Fruit fly (Drosophila melanogaster): Measurements from ENCODE around the gene sima.
A peak's percentile ranks its signal among the peaks of the same experiment; 100 is the strongest.

sima gene

dm6 chr3R:30055915-30056544 is 2.1 kb upstream of the sima start, which contains the start of the genes Rpp14b and spn-A:
Rpp14b (plus strand) TSS chr3R:30055957.
spn-A (minus strand) TSS chr3R:30056037.
- TF ChIP-seq Sp1 (GFP tag; optimal IDR thresholded peaks at IDR 0.05) (peak; percentile 13), Hr78 (GFP tag; optimal IDR thresholded peaks at IDR 0.05) (no peak), OdsH (GFP tag; optimal IDR thresholded peaks at IDR 0.05) (peak; percentile 4), dsf (GFP tag; optimal IDR thresholded peaks at IDR 0.05; ENCODE audit: borderline replicate concordance) (no peak), br (GFP tag; optimal IDR thresholded peaks at IDR 0.05) (peak; percentile 30), woc (GFP tag; optimal IDR thresholded peaks at IDR 0.05) (peak; percentile 47), GATAd (GFP tag; optimal IDR thresholded peaks at IDR 0.05) (no peak), rgr (GFP tag; optimal IDR thresholded peaks at IDR 0.05) (peak; percentile 53), HLH106 (tag; optimal IDR thresholded peaks at IDR 0.05) (peak; percentile 39), foxo (GFP tag; optimal IDR thresholded peaks at IDR 0.05) (peak in 1 of 2 experiments; percentile 43), dmrt93B (GFP tag; optimal IDR thresholded peaks at IDR 0.05) (no peak), ey (GFP tag; optimal IDR thresholded peaks at IDR 0.05) (peak; percentile 19), Hr83 (GFP tag; optimal IDR thresholded peaks at IDR 0.05; ENCODE audit: poor library complexity, severe bottlenecking) (peak; percentile 21), usp (GFP tag; optimal IDR thresholded peaks at IDR 0.05) (no peak), h (GFP tag; optimal IDR thresholded peaks at IDR 0.05) (peak; percentile 18), CrebA (GFP tag; optimal IDR thresholded peaks at IDR 0.05; ENCODE audit: borderline replicate concordance) (no peak), Dfd (GFP tag; optimal IDR thresholded peaks at IDR 0.05) (no peak), Vsx2 (GFP tag; optimal IDR thresholded peaks at IDR 0.05; ENCODE audit: partially characterized antibody) (no peak), lola (GFP tag; optimal IDR thresholded peaks at IDR 0.05) (no peak)

- TF ChIP-seq Abd-B (GFP tag; optimal IDR thresholded peaks at IDR 0.05) (no peak), ey (GFP tag; optimal IDR thresholded peaks at IDR 0.05) (peak; percentile 91), lola (GFP tag; optimal IDR thresholded peaks at IDR 0.05) (no peak), Mio (GFP tag; optimal IDR thresholded peaks at IDR 0.05) (peak; percentile 17), jim (GFP tag; optimal IDR thresholded peaks at IDR 0.05) (no peak), brk (GFP tag; optimal IDR thresholded peaks at IDR 0.05) (no peak), foxo (GFP tag; optimal IDR thresholded peaks at IDR 0.05) (peak in 1 of 2 experiments; percentile 88), Vsx2 (GFP tag; optimal IDR thresholded peaks at IDR 0.05; ENCODE audit: partially characterized antibody) (no peak), Dfd (GFP tag; optimal IDR thresholded peaks at IDR 0.05) (no peak), dl (GFP tag; optimal IDR thresholded peaks at IDR 0.05; ENCODE audit: insufficient read depth in 1 of 2, partially characterized antibody in 2 of 2) (no peak), GATAd (GFP tag; optimal IDR thresholded peaks at IDR 0.05) (peak; percentile 65), sage (GFP tag; optimal IDR thresholded peaks at IDR 0.05) (peak; percentile 62), Rel (GFP tag; optimal IDR thresholded peaks at IDR 0.05) (no peak), Rel (tag; optimal IDR thresholded peaks at IDR 0.05) (peak; percentile 86), fru (GFP tag; optimal IDR thresholded peaks at IDR 0.05) (peak; percentile 85), h (GFP tag; optimal IDR thresholded peaks at IDR 0.05) (peak; percentile 91), CG9705 (GFP tag; optimal IDR thresholded peaks at IDR 0.05) (peak; percentile 77), HLH106 (tag; optimal IDR thresholded peaks at IDR 0.05) (peak; percentile 89), woc (GFP tag; optimal IDR thresholded peaks at IDR 0.05) (peak; percentile 81), rgr (GFP tag; optimal IDR thresholded peaks at IDR 0.05) (peak; percentile 93), pan (optimal IDR thresholded peaks at IDR 0.05) (no peak), CrebA (GFP tag; optimal IDR thresholded peaks at IDR 0.05; ENCODE audit: borderline replicate concordance) (no peak), dsf (GFP tag; optimal IDR thresholded peaks at IDR 0.05; ENCODE audit: borderline replicate concordance) (peak; percentile 69), Hr83 (GFP tag; optimal IDR thresholded peaks at IDR 0.05; ENCODE audit: poor library complexity, severe bottlenecking) (peak; percentile 72), N (GFP tag; optimal IDR thresholded peaks at IDR 0.05) (no peak), Dif (GFP tag; optimal IDR thresholded peaks at IDR 0.05; ENCODE audit: partially characterized antibody) (no peak), br (GFP tag; optimal IDR thresholded peaks at IDR 0.05) (peak; percentile 87), usp (GFP tag; optimal IDR thresholded peaks at IDR 0.05) (no peak), sv (GFP tag; optimal IDR thresholded peaks at IDR 0.05) (peak; percentile 43), dmrt93B (GFP tag; optimal IDR thresholded peaks at IDR 0.05) (peak; percentile 52), Myc (optimal IDR thresholded peaks at IDR 0.05) (peak; percentile 94), Jra (GFP tag; optimal IDR thresholded peaks at IDR 0.05) (peak; percentile 85), CG32264 (GFP tag; optimal IDR thresholded peaks at IDR 0.05) (peak; percentile 52), OdsH (GFP tag; optimal IDR thresholded peaks at IDR 0.05) (peak; percentile 81), Hr78 (GFP tag; optimal IDR thresholded peaks at IDR 0.05) (no peak), tai (GFP tag; optimal IDR thresholded peaks at IDR 0.05) (no peak), psq (GFP tag; optimal IDR thresholded peaks at IDR 0.05) (peak; percentile 80), Sp1 (GFP tag; optimal IDR thresholded peaks at IDR 0.05) (peak; percentile 82), Hnf4 (GFP tag; optimal IDR thresholded peaks at IDR 0.05) (no peak)
These were observed 1.4 kb upstream of the sima start, which contains the start of the genes CG7950 and Rpp14a for dm6 chr3R:30056592-30057135. CG7950 (plus strand) TSS chr3R:30056859. Rpp14a (plus strand) TSS chr3R:30056859.
